Worm (Caenorhabditis elegans) whole organism, L1 larva: Measurements from ENCODE around the gene arx-3.

Experiments
- blmp-1 ChIP-seq: fragments of 150-350 bp; optimal IDR thresholded peaks from 2 replicates; lab custom pipeline; 2014; ENCODE audit warnings: missing biosample characterization, missing genetic modification characterization
- ceh-63 ChIP-seq: fragments of 200-800 bp; sonication (Bioruptor generic); optimal IDR thresholded peaks from 2 replicates; lab custom pipeline; 2018; ENCODE audit warnings: mild to moderate bottlenecking, missing genetic modification characterization, missing compliant biosample characterization
- elt-3 ChIP-seq, 6 experiments: fragments of 150-350 bp in 1 of 6; sonication (generic microtip); optimal IDR thresholded peaks; 2 replicates each; lab custom pipeline; 2017 to 2018; ENCODE audit warnings: missing biosample characterization in 6 of 6, missing genetic modification characterization in 6 of 6, inconsistent platforms in 1 of 6
- unc-86 ChIP-seq: sonication (generic microtip); optimal IDR thresholded peaks from 2 replicates; lab custom pipeline; 2016; ENCODE audit warnings: missing genetic modification characterization, missing compliant biosample characterization

- TF ChIP-seq blmp-1 (no peak), ceh-63 (GFP tag; lab: Kevin White, UChicago) (no peak), unc-86 (tag; lab: Kevin White, UChicago) (no peak), elt-3 (tag; optimal IDR thresholded peaks at IDR 0.05; lab: Kevin White, UChicago) (no peak)
Observed at ce11 chrIII:12015183-12015582, 43.1 kb downstream of the arx-3 start.
